Worm (Caenorhabditis elegans): ENCODE results near the gene R09F10.8.

R09F10.8 gene

ce11 chrX:8308491-8308890 lies 17.8 kb downstream of the R09F10.8 start:
- TF ChIP-seq hmg-1.2 (GFP tag; IDR thresholded peaks at IDR 0.05) (no peak), attf-3 (GFP tag; conservative IDR thresholded peaks at IDR 0.05) (no peak), Y67H2A.10 (GFP tag; conservative IDR thresholded peaks at IDR 0.05) (no peak), ztf-6 (GFP tag; IDR thresholded peaks at IDR 0.05) (no peak), ets-4 (GFP tag; optimal IDR thresholded peaks at IDR 0.05) (no peak), ztf-18 (tag; optimal IDR thresholded peaks at IDR 0.05) (no peak), athp-1 (tag; optimal IDR thresholded peaks at IDR 0.05) (no peak), somi-1 (GFP tag; optimal IDR thresholded peaks at IDR 0.05) (no peak), madf-10 (tag; optimal IDR thresholded peaks at IDR 0.05) (no peak), fkh-3 (tag; optimal IDR thresholded peaks at IDR 0.05) (no peak), ztf-3 (GFP tag; optimal IDR thresholded peaks at IDR 0.05) (no peak), ztf-28 (GFP tag; IDR thresholded peaks at IDR 0.05) (no peak), F23B12.7 (tag; optimal IDR thresholded peaks at IDR 0.05; ENCODE audit: insufficient read depth) (no peak), hlh-12 (tag; optimal IDR thresholded peaks at IDR 0.05) (no peak), sdz-38 (tag; optimal IDR thresholded peaks at IDR 0.05) (no peak), dpff-1 (tag; optimal IDR thresholded peaks at IDR 0.05) (no peak), ztf-22 (GFP tag; optimal IDR thresholded peaks at IDR 0.05) (no peak)

ce11 chrX:8307600-8307999 lies 18.7 kb downstream of the R09F10.8 start, which contains the start of gene R09F10.5:
R09F10.5 (minus strand) TSS chrX:8307700.
- TF ChIP-seq C17E4.6 (GFP tag; IDR thresholded peaks at IDR 0.05) (no peak), F33H1.4 (GFP tag; IDR thresholded peaks at IDR 0.05) (no peak), ets-4 (GFP tag; optimal IDR thresholded peaks at IDR 0.05) (no peak), egl-44 (GFP tag; IDR thresholded peaks at IDR 0.05) (no peak), aptf-3 (GFP tag; IDR thresholded peaks at IDR 0.05) (no peak), atf-7 (tag; optimal IDR thresholded peaks at IDR 0.05) (no peak), lsy-27 (tag; optimal IDR thresholded peaks at IDR 0.05; ENCODE audit: borderline replicate concordance, insufficient read depth) (no peak), nhr-80 (tag; optimal IDR thresholded peaks at IDR 0.05) (no peak), Y56A3A.18 (GFP tag; IDR thresholded peaks at IDR 0.05) (no peak), egrh-3 (GFP tag; IDR thresholded peaks at IDR 0.05) (no peak), nfyb-1 (GFP tag; IDR thresholded peaks at IDR 0.05) (no peak), ekl-4 (GFP tag; IDR thresholded peaks at IDR 0.05) (no peak), ztf-22 (GFP tag; optimal IDR thresholded peaks at IDR 0.05) (no peak), mes-4 (tag; optimal IDR thresholded peaks at IDR 0.05) (no peak), efl-1 (GFP tag; optimal IDR thresholded peaks at IDR 0.05) (no peak), rpc-1 (optimal IDR thresholded peaks at IDR 0.05) (no peak), rpc-1 (tag; optimal IDR thresholded peaks at IDR 0.05) (no peak)

ce11 chrX:8302803-8303202 lies 23.4 kb downstream of the R09F10.8 start:
- TF ChIP-seq lag-1 (GFP tag; IDR thresholded peaks at IDR 0.05) (no peak), ztf-6 (GFP tag; IDR thresholded peaks at IDR 0.05) (no peak), Y95B8A.8 (GFP tag; IDR thresholded peaks at IDR 0.05) (no peak), somi-1 (GFP tag; optimal IDR thresholded peaks at IDR 0.05) (no peak), unc-62 (GFP tag; optimal IDR thresholded peaks at IDR 0.05) (no peak), lsl-1 (GFP tag; optimal IDR thresholded peaks at IDR 0.05) (no peak), nhr-120 (GFP tag; IDR thresholded peaks at IDR 0.05) (no peak)

ce11 chrX:8302299-8302698 lies 24.0 kb downstream of the R09F10.8 start, which contains the start of gene inx-5:
inx-5 (minus strand) TSS chrX:8302399.
- no peak for TF ChIP-seq T07F8.4 (tag; optimal IDR thresholded peaks at IDR 0.05)
- no peak for TF ChIP-seq egl-44 (GFP tag; IDR thresholded peaks at IDR 0.05)
- no peak for TF ChIP-seq zim-3 (tag; optimal IDR thresholded peaks at IDR 0.05)
- TF ChIP-seq lin-54 (GFP tag; optimal IDR thresholded peaks at IDR 0.05) = no peak
- no peak for TF ChIP-seq snpc-4 (GFP tag; optimal IDR thresholded peaks at IDR 0.05)
- no peak for TF ChIP-seq snpc-4 (tag; optimal IDR thresholded peaks at IDR 0.05)
- no peak for TF ChIP-seq pha-4 (tag; optimal IDR thresholded peaks at IDR 0.05)
- no peak for TF ChIP-seq nhr-179 (tag; optimal IDR thresholded peaks at IDR 0.05)
- TF ChIP-seq rec-8 (tag; optimal IDR thresholded peaks at IDR 0.05) = no peak
- no peak for TF ChIP-seq rpc-1 (optimal IDR thresholded peaks at IDR 0.05)
- TF ChIP-seq rpc-1 (tag; optimal IDR thresholded peaks at IDR 0.05) = no peak
- TF ChIP-seq attf-5 (GFP tag; optimal IDR thresholded peaks at IDR 0.05) = no peak
- TF ChIP-seq dox-1 (GFP tag; IDR thresholded peaks at IDR 0.05) = no peak
- TF ChIP-seq F10E7.11 (tag; optimal IDR thresholded peaks at IDR 0.05) = no peak
